Worm (Caenorhabditis elegans): ENCODE data around the gene C38C3.6.

ce11 chrV:1467444-1467843, 24.0 kb downstream of the C38C3.6 start, which contains the start of gene gid-8:
- TF ChIP-seq nhr-12 (tag; optimal IDR thresholded peaks at IDR 0.05) (no peak), nhr-11 (tag; optimal IDR thresholded peaks at IDR 0.05) (no peak), lin-39 (tag; optimal IDR thresholded peaks at IDR 0.05) (no peak), fos-1 (tag; optimal IDR thresholded peaks at IDR 0.05) (no peak), nhr-71 (tag; optimal IDR thresholded peaks at IDR 0.05) (no peak), unc-30 (tag; optimal IDR thresholded peaks at IDR 0.05) (no peak), unc-130 (tag; optimal IDR thresholded peaks at IDR 0.05) (no peak)

All from whole organism, L1 larva.